Fruit fly (Drosophila melanogaster) Kc167 (cell line): ENCODE measurements around the gene Pi3K68D.

Experiments
- Myc ChIP-seq: fragments of >200 bp; optimal IDR thresholded peaks from 2 replicates; lab custom pipeline; 2017; ENCODE audit warnings: missing external identifiers
- Sin3A ChIP-seq: fragments of >200 bp; optimal IDR thresholded peaks from 2 replicates; lab custom pipeline; 2018; ENCODE audit warnings: missing external identifiers
- h ChIP-seq: fragments of >200 bp; optimal IDR thresholded peaks from 3 replicates; lab custom pipeline; 2018; ENCODE audit warnings: missing external identifiers
- insv ChIP-seq: fragments of >200 bp; optimal IDR thresholded peaks from 3 replicates; lab custom pipeline; 2018; ENCODE audit warnings: missing external identifiers
- psq ChIP-seq: fragments of >200 bp; optimal IDR thresholded peaks from 2 replicates; lab custom pipeline; 2017; ENCODE audit warnings: missing external identifiers

DNA sequence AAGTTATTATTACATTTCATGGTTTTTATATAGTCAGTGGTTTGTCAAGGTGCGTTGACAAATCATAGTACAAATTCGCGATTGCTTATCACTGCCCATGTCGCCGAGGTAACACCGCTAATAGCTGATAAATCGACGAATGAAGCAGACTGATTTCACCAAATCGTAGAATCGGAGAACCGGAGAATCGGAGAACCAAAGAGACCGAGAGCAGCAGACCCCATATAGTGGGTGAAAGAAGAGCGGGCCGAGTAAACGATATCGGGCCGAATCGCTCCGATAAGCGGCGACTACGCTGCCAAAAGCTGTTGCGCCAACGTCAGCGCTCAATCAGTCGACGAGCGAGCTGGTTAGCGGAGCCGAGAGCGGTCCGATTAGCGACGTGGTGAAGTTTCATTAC, 13.1 kb downstream of the Pi3K68D start, which contains the start of gene CG14131:
- TF ChIP-seq psq (no peak), insv (lab: Kevin White, UChicago) (no peak), Myc (lab: Kevin White, UChicago) (no peak), Sin3A (lab: Kevin White, UChicago) (no peak), h (lab: Kevin White, UChicago) (no peak)
